Worm (Caenorhabditis elegans) whole organism, late embryonic: ENCODE measurements around the gene F54H5.14.

ENCODE experiments used
- ceh-22 ChIP-seq: sonication (generic microtip); optimal IDR thresholded peaks from 2 replicates; lab custom pipeline; 2017; ENCODE audit warnings: missing biosample characterization, missing genetic modification characterization
- dmd-4 ChIP-seq: sonication (generic microtip); optimal IDR thresholded peaks from 2 replicates; lab custom pipeline; 2016; ENCODE audit warnings: borderline replicate concordance, missing genetic modification characterization, missing compliant biosample characterization
- hlh-13 ChIP-seq: fragments of 200-800 bp; sonication (Bioruptor generic); optimal IDR thresholded peaks from 2 replicates; lab custom pipeline; 2018; ENCODE audit warnings: mild to moderate bottlenecking, missing genetic modification characterization, missing compliant biosample characterization

DNA sequence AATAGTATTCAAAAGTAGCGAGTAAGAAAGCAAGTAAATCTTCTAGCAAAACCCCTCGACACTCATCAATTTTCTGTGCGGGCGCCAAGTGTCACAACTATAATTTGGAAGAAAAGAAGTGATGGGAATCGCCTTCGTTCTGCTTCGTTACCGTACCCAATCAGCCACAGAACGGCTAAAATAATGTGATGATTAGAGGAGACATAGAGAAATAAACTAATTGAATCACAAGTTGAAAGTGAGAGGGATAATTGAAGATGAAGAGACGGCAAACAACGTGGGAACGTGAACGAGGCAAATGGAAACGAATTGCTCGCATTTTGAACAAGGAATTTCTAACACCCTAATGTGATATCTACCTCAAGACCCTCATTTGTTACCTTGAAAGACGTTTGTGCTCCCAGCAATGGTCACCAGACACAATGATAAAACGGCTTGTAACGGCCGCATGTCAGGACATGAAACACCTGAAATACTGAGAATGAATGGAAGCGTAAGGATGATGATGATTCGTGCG is 17.5 kb upstream of the F54H5.14 start, which contains the start of gene T19D12.6:
- no peak for TF ChIP-seq dmd-4 (tag; lab: Kevin White, UChicago)
- no peak for TF ChIP-seq ceh-22
- TF ChIP-seq hlh-13 (GFP tag; lab: Kevin White, UChicago), result no peak
